Worm (Caenorhabditis elegans): ENCODE data around the gene Y59H11AR.3.

Gene Y59H11AR.3

DNA sequence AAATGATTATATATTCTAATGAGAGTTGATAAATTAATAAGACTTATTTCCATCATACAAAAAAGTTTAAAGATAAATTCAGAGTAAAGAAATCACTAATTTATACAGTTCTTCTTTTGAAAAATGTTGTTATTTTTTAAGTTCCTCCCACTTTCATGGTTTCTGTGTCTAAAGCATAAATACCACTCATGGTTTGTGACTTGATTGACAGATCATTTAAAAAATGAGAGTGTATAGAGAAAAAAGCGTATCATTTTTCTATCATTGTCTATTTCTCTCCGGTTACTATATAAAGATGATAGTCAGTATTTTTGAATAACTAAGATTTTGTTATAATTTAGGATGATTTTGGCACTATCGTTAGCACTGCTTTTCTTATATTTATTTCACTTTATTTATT lies 19.5 kb upstream of the Y59H11AR.3 start, which contains the start of gene cyp-33E3:
TSS of gene cyp-33E3 (plus strand) at position 316 of the 400 bp plus-strand sequence.
- TF ChIP-seq Y22D7AL.16 (tag; optimal IDR thresholded peaks at IDR 0.05) (no peak), eyg-1 (tag; optimal IDR thresholded peaks at IDR 0.05) (no peak), npax-4 (tag; optimal IDR thresholded peaks at IDR 0.05) (no peak), madf-2 (tag; optimal IDR thresholded peaks at IDR 0.05) (no peak), ceh-31 (tag; optimal IDR thresholded peaks at IDR 0.05) (no peak), odd-2 (tag; optimal IDR thresholded peaks at IDR 0.05) (no peak), hlh-8 (tag; optimal IDR thresholded peaks at IDR 0.05) (no peak), ceh-30 (tag; optimal IDR thresholded peaks at IDR 0.05) (no peak), zip-5 (tag; optimal IDR thresholded peaks at IDR 0.05) (no peak), hlh-13 (GFP tag; optimal IDR thresholded peaks at IDR 0.05) (no peak), fkh-10 (GFP tag; optimal IDR thresholded peaks at IDR 0.05) (no peak), mec-3 (tag; optimal IDR thresholded peaks at IDR 0.05; ENCODE audit: borderline replicate concordance) (no peak), ceh-18 (tag; optimal IDR thresholded peaks at IDR 0.05) (no peak), ceh-6 (GFP tag; optimal IDR thresholded peaks at IDR 0.05) (no peak)

DNA sequence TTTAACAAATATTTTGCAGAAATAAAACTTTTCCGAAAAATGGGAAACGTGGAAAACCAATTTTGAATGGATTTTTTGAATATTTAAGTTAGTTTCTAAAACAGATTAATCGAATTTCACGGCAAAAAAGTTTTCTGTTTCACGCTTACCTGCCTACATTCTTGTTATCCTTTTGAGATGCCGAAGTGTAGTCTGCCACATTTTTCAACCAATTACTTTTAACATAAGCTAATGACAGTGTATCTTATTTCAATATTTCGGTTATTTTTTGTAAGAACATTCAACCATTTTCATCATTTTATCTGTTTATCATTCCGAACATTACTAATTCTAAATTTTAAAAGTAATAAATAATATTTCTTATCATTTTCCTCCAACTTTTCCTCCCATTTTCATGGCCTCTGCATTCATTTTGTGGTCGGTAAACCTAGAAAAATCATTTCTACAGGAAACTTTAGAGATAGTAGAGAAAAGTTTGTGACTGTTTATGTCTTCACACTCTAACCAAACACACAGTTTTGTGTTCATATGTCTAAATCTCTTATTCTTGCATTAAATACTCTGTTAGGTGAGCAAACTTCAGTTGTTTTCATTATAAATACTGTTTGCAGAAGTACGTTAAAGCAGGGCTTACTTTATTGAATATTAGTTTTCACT lies 16.8 kb upstream of the Y59H11AR.3 start, which contains the start of the genes F42A9.17 and cyp-33E2:
TSS of gene F42A9.17 (minus strand) at position 51 of the 657 bp plus-strand sequence.
TSS of gene cyp-33E2 (plus strand) at position 449 of the 657 bp plus-strand sequence.
- TF ChIP-seq unc-86 (tag; optimal IDR thresholded peaks at IDR 0.05) (no peak), C38D4.7 (GFP tag; optimal IDR thresholded peaks at IDR 0.05) (no peak), nhr-232 (tag; optimal IDR thresholded peaks at IDR 0.05) (no peak), ref-2 (tag; optimal IDR thresholded peaks at IDR 0.05) (no peak)

DNA sequence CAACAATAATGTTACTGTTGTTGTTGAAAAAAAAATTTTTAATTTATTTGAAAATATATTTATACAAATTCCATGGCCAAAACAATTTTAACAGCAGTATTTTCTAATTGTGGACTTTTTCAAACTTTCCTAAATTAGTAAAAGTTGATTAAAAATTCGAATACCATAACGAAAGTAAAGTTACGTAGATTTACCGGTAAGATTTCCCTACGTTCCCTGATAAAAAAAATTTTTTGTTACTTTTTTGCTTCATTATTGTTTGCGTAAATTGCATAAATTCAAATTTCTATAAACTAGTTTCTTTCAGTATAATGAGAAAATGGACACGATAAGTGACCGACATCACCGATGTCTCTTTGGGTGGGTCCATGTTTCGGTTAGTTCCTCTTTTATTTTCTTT lies 13.7 kb upstream of the Y59H11AR.3 start, which contains the start of gene F42A9.6:
TSS of gene F42A9.6 (plus strand) at position 301 of the 400 bp plus-strand sequence.
- TF ChIP-seq odd-2 (tag; optimal IDR thresholded peaks at IDR 0.05) = no peak
- TF ChIP-seq ceh-31 (tag; optimal IDR thresholded peaks at IDR 0.05) = no peak
- no peak for TF ChIP-seq unc-86 (tag; optimal IDR thresholded peaks at IDR 0.05)
- no peak for TF ChIP-seq fkh-10 (GFP tag; optimal IDR thresholded peaks at IDR 0.05)
- no peak for TF ChIP-seq sox-2 (GFP tag; IDR thresholded peaks at IDR 0.05)
- TF ChIP-seq fax-1 (tag; optimal IDR thresholded peaks at IDR 0.05) = no peak
- TF ChIP-seq ceh-24 (tag; optimal IDR thresholded peaks at IDR 0.05) = no peak
- TF ChIP-seq nhr-232 (tag; optimal IDR thresholded peaks at IDR 0.05) = no peak
- no peak for TF ChIP-seq rnt-1 (tag; optimal IDR thresholded peaks at IDR 0.05)
- no peak for TF ChIP-seq pax-1 (tag; optimal IDR thresholded peaks at IDR 0.05)
- TF ChIP-seq ets-4 (tag; optimal IDR thresholded peaks at IDR 0.05) = no peak
- TF ChIP-seq ceh-30 (tag; optimal IDR thresholded peaks at IDR 0.05) = no peak
- no peak for TF ChIP-seq T23F11.4 (GFP tag; optimal IDR thresholded peaks at IDR 0.05)
- no peak for TF ChIP-seq hlh-30 (tag; optimal IDR thresholded peaks at IDR 0.05; ENCODE audit: insufficient read depth)
- TF ChIP-seq C38D4.7 (GFP tag; optimal IDR thresholded peaks at IDR 0.05) = no peak
- TF ChIP-seq nfya-1 (tag; optimal IDR thresholded peaks at IDR 0.05) = no peak
- TF ChIP-seq pqm-1 (tag; optimal IDR thresholded peaks at IDR 0.05) = no peak
- TF ChIP-seq lin-11 (tag; optimal IDR thresholded peaks at IDR 0.05) = no peak
- TF ChIP-seq unc-55 (GFP tag; optimal IDR thresholded peaks at IDR 0.05) = no peak
- no peak for TF ChIP-seq F13H6.1 (tag; optimal IDR thresholded peaks at IDR 0.05)

DNA sequence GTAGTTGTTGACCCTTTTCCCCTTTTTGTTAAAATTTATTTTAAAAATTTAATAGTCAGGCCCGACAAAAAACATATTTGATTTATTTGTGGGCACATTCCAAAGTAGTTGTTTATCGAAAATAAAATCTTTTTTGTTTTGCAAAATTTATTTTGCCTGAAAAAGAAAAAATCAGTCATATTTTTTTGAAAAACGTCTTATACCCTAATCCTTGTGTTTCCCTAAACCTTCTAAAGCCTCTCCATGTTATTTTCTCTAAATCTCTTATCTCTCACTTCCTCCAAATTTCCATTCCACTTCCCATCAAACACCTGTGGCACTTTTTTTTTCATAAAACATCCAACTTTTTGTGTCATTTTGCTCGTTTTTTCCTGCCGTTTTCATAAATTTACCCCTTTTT lies 13.0 kb upstream of the Y59H11AR.3 start:
- TF ChIP-seq pha-4 (tag; optimal IDR thresholded peaks at IDR 0.05) (no peak), syd-9 (tag; optimal IDR thresholded peaks at IDR 0.05) (no peak), nhr-11 (tag; optimal IDR thresholded peaks at IDR 0.05) (no peak), hlh-6 (tag; optimal IDR thresholded peaks at IDR 0.05) (no peak), ceh-48 (tag; optimal IDR thresholded peaks at IDR 0.05) (no peak), ahr-1 (tag; optimal IDR thresholded peaks at IDR 0.05) (no peak), eyg-1 (tag; optimal IDR thresholded peaks at IDR 0.05) (no peak), fkh-10 (GFP tag; optimal IDR thresholded peaks at IDR 0.05) (no peak), hlh-8 (tag; optimal IDR thresholded peaks at IDR 0.05) (no peak), C08G9.2 (tag; optimal IDR thresholded peaks at IDR 0.05) (no peak), lin-11 (tag; optimal IDR thresholded peaks at IDR 0.05) (no peak), ceh-22 (tag; optimal IDR thresholded peaks at IDR 0.05) (no peak), ceh-9 (tag; optimal IDR thresholded peaks at IDR 0.05) (no peak), ama-1 (optimal IDR thresholded peaks at IDR 0.05) (no peak), unc-42 (tag; optimal IDR thresholded peaks at IDR 0.05) (no peak), T23F11.4 (GFP tag; optimal IDR thresholded peaks at IDR 0.05) (no peak), unc-86 (tag; optimal IDR thresholded peaks at IDR 0.05) (no peak), hlh-13 (GFP tag; optimal IDR thresholded peaks at IDR 0.05) (no peak)

All from whole organism, late embryonic.